Worm (Caenorhabditis elegans): ENCODE results near the gene msp-45.

The msp-45 gene

DNA sequence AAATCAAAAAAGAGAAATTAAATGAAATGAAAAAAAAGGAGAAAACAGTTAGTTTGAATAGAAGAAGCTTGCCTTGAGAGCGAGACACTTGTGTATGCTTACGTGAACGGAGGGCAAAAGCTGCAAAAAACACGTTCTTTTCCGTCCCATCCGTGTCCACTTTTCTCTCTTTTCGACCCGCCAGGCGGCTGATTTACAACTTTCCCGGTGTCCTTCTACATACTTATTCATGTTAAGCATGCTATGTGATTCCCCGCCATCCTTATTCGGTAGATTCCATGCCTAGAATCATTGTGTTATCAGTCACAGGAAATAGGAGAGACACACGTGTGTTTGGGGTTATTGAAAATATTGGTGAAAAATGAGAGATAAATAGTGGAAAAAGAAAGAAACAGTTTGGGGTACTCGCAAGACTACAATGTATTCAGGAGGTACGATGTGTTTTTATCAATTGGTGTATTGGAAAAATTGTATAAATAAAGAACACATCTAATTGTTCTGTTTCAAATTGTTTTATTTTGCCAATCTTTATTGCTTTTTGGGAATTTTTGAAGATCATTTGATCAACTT lies 14.9 kb downstream of the msp-45 start, which contains the start of gene nas-29:
TSS of gene nas-29 (minus strand) at position 92 of the 570 bp plus-strand sequence.
- TF ChIP-seq lin-14 (GFP tag; optimal IDR thresholded peaks at IDR 0.05): peak; percentile 34
- TF ChIP-seq unc-130 (tag; optimal IDR thresholded peaks at IDR 0.05): no peak
- no peak for TF ChIP-seq mab-9 (GFP tag; IDR thresholded peaks at IDR 0.05)
- no peak for TF ChIP-seq nhr-237 (tag; optimal IDR thresholded peaks at IDR 0.05)
- TF ChIP-seq egl-13 (tag; optimal IDR thresholded peaks at IDR 0.05): no peak
- TF ChIP-seq efl-1 (optimal IDR thresholded peaks at IDR 0.05): no peak
- TF ChIP-seq efl-1 (GFP tag; optimal IDR thresholded peaks at IDR 0.05 in 1 of 2): no peak
- TF ChIP-seq dpl-1 (GFP tag; optimal IDR thresholded peaks at IDR 0.05): no peak
- TF ChIP-seq swsn-7 (tag; optimal IDR thresholded peaks at IDR 0.05): no peak
- TF ChIP-seq nhr-11 (tag; optimal IDR thresholded peaks at IDR 0.05): no peak
- TF ChIP-seq aly-2 (tag; optimal IDR thresholded peaks at IDR 0.05): no peak
- TF ChIP-seq fkh-4 (tag; optimal IDR thresholded peaks at IDR 0.05; ENCODE audit: borderline replicate concordance): no peak
- peak in 1 of 2 experiments; percentile 48 for TF ChIP-seq lin-35 (GFP tag; optimal IDR thresholded peaks at IDR 0.05)
- no peak for TF ChIP-seq fkh-8 (tag; optimal IDR thresholded peaks at IDR 0.05)
- TF ChIP-seq dsc-1 (tag; optimal IDR thresholded peaks at IDR 0.05): no peak
- no peak for TF ChIP-seq xbp-1 (tag; optimal IDR thresholded peaks at IDR 0.05)
- TF ChIP-seq ets-5 (GFP tag; IDR thresholded peaks at IDR 0.05): no peak
- no peak for TF ChIP-seq snu-23 (GFP tag; optimal IDR thresholded peaks at IDR 0.05)
- TF ChIP-seq nhr-77 (tag; optimal IDR thresholded peaks at IDR 0.05): no peak
- TF ChIP-seq nhr-84 (tag; optimal IDR thresholded peaks at IDR 0.05): no peak
- TF ChIP-seq nhr-20 (tag; optimal IDR thresholded peaks at IDR 0.05): peak; percentile 92
- no peak for TF ChIP-seq hlh-4 (tag; optimal IDR thresholded peaks at IDR 0.05)
- TF ChIP-seq elt-2 (tag; optimal IDR thresholded peaks at IDR 0.05): peak; percentile 91
- peak in 1 of 6 experiments; percentile 31 for TF ChIP-seq elt-3 (tag; optimal IDR thresholded peaks at IDR 0.05)

DNA sequence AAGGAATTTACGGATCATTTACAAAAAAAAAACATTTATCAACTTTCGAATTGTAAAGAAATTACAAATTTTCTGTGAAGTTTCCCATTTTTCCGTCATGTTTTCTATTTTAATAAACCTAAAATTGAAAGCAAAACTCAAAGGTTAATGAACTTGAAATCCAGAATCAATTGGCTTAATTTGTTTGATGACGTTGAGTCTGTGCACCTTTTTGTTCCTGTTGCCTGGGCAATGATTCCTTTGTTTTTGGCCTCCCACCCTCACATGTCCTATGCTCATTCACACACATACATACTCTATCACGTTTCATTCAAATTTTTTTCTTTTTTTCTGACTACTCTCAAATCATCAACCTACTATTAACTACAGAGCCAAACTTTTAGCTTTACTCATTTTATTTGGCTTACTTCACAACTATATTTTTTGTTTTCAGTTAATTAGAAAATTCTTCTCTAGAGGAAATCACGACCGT lies 20.6 kb downstream of the msp-45 start, which contains the start of gene F58A6.2:
TSS of gene F58A6.2 (plus strand) at position 422 of the 472 bp plus-strand sequence.
- TF ChIP-seq ceh-8 (GFP tag; optimal IDR thresholded peaks at IDR 0.05): peak; percentile 71
- TF ChIP-seq alr-1 (tag; optimal IDR thresholded peaks at IDR 0.05; ENCODE audit: borderline replicate concordance): no peak
- TF ChIP-seq fkh-8 (tag; optimal IDR thresholded peaks at IDR 0.05): peak; percentile 66
- TF ChIP-seq nhr-71 (tag; optimal IDR thresholded peaks at IDR 0.05): peak; percentile 40
- no peak for TF ChIP-seq ztf-4 (tag; optimal IDR thresholded peaks at IDR 0.05)
- TF ChIP-seq efl-3 (GFP tag; optimal IDR thresholded peaks at IDR 0.05): no peak
- no peak for TF ChIP-seq snpc-4 (tag; optimal IDR thresholded peaks at IDR 0.05)

DNA sequence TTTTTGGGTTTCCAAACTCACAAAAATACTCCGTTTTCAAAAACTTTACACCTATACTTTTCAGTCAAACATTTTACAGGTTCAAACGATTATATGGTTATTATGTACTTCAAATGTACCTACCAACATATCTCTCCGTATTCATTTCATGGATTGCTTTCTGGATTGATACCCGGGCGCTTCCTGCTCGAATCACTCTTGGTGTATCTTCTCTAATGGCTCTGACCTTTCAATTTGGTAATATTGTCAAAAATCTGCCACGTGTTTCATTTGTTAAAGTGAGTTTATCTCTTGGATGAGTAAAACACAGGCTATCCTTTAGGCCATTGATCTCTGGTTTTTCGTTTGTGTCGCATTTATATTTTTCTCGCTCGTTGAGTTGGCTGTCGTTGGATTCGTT lies 25.1 kb downstream of the msp-45 start:
- TF ChIP-seq nhr-90 (tag; optimal IDR thresholded peaks at IDR 0.05; ENCODE audit: poor library complexity): no peak
- no peak for TF ChIP-seq snu-23 (GFP tag; optimal IDR thresholded peaks at IDR 0.05)
- no peak for TF ChIP-seq irx-1 (tag; optimal IDR thresholded peaks at IDR 0.05)
- no peak for TF ChIP-seq jun-1 (tag; optimal IDR thresholded peaks at IDR 0.05)
- TF ChIP-seq hpl-2 (GFP tag; optimal IDR thresholded peaks at IDR 0.05): no peak
- TF ChIP-seq vab-15 (tag; optimal IDR thresholded peaks at IDR 0.05): no peak
- TF ChIP-seq mdl-1 (tag; optimal IDR thresholded peaks at IDR 0.05): no peak
- no peak for TF ChIP-seq nhr-71 (tag; optimal IDR thresholded peaks at IDR 0.05)
- no peak for TF ChIP-seq unc-86 (tag; optimal IDR thresholded peaks at IDR 0.05)

DNA sequence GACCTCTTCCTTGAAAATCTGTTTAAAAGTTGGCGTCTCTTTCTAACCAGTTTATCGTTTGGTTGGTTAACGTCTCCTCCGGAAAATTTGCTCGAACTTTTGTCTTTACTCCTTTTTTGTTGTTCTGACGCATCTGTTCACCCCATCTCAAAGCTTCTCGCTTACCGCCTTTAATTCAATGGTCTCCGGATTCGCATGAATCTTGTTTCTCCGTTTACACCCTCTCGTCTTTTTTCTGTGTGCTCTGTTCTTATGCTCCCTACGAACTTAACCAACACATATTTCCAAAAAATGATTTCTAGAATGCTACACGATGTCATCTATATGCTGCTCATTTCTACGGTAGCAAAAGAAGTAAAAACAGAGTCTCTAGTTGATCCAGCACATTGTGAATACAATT lies 26.8 kb downstream of the msp-45 start, which contains the start of gene lgc-56:
TSS of gene lgc-56 (plus strand) at position 301 of the 400 bp plus-strand sequence.
- TF ChIP-seq lir-3 (tag; optimal IDR thresholded peaks at IDR 0.05; ENCODE audit: poor library complexity): no peak

Data from whole organism, L1 larva.